Fruit fly (Drosophila melanogaster) whole organism: ENCODE data around the gene Cpsf73.

ENCODE experiments used
- CG8478 ChIP-seq: fragments of >200 bp; optimal IDR thresholded peaks from 2 replicates; lab custom pipeline; 2018; ENCODE audit warnings: inconsistent platforms
- Dll ChIP-seq: fragments of >200 bp; optimal IDR thresholded peaks from 2 replicates; lab custom pipeline; 2017
- EcR ChIP-seq, 2 experiments: fragments of >200 bp; optimal IDR thresholded peaks; 2 replicates each; lab custom pipeline; 2017; ENCODE audit warnings: missing biosample characterization in 2 of 2, missing genetic modification characterization in 2 of 2, missing genetic modification reagents in 2 of 2
- pan ChIP-seq: fragments of >200 bp; optimal IDR thresholded peaks from 2 replicates; lab custom pipeline; 2017
- psq ChIP-seq: fragments of >200 bp; optimal IDR thresholded peaks from 2 replicates; lab custom pipeline; 2017
- usp ChIP-seq: fragments of >200 bp; optimal IDR thresholded peaks from 2 replicates; lab custom pipeline; 2017; ENCODE audit warnings: missing biosample characterization, missing genetic modification characterization, mixed read lengths

- TF ChIP-seq EcR (GFP tag; optimal IDR thresholded peaks at IDR 0.05; lab: Kevin White, UChicago) = no peak
- no peak for TF ChIP-seq usp (GFP tag; lab: Kevin White, UChicago)
- no peak for TF ChIP-seq psq (lab: Kevin White, UChicago)
- no peak for TF ChIP-seq Dll (lab: Kevin White, UChicago)
- no peak for TF ChIP-seq pan (lab: Kevin White, UChicago)
- TF ChIP-seq CG8478 = no peak
Observed at dm6 chr3R:18707492-18707891, 44.1 kb upstream of the Cpsf73 start.
